Worm (Caenorhabditis elegans): Measurements from ENCODE around the gene C14C10.5.
A peak's percentile ranks its signal among the peaks of the same experiment; 100 is the strongest.

Gene C14C10.5

ce11 chrV:12635218-12635617 lies 35.2 kb downstream of the C14C10.5 start (continued):
- TF ChIP-seq nhr-85 (tag) = peak; percentile 98
- TF ChIP-seq lin-35 (GFP tag; optimal IDR thresholded peaks at IDR 0.05) = peak; percentile 7 to 84
- TF ChIP-seq egl-13 (tag; optimal IDR thresholded peaks at IDR 0.05) = no peak
- peak; percentile 26 for TF ChIP-seq xbp-1 (tag; optimal IDR thresholded peaks at IDR 0.05)
- TF ChIP-seq ceh-90 (tag; optimal IDR thresholded peaks at IDR 0.05) = no peak
- peak; percentile 58 for TF ChIP-seq skn-1 (tag; optimal IDR thresholded peaks at IDR 0.05)
- TF ChIP-seq grh-1 (GFP tag; IDR thresholded peaks at IDR 0.05) = peak; percentile 87
- TF ChIP-seq blmp-1 (tag; optimal IDR thresholded peaks at IDR 0.05) = peak; percentile 70

DNA sequence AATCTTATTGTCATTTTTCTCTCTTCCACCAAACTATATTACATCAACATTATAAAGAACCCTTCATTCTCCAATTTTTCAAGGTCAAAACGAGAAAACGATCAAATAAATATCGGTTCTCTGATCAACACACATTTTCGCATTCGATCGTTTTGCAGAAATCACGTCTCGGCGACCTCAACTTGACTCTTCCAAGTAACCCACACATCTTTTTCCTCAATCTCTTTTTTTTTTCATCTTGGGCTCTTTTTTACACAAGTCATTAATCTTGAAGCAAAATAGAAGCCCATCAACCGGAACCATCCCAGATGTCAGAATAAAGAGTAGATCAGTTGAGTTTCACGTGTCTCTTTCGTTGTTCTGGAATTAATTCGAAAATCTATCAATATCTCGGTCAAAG lies 36.3 kb downstream of the C14C10.5 start:
- TF ChIP-seq nhr-71 (tag; optimal IDR thresholded peaks at IDR 0.05) = peak; percentile 91
- TF ChIP-seq nhr-20 (tag; optimal IDR thresholded peaks at IDR 0.05) = peak; percentile 82
- peak; percentile 88 for TF ChIP-seq rnt-1 (tag; optimal IDR thresholded peaks at IDR 0.05)
- peak; percentile 27 for TF ChIP-seq unc-130 (tag; optimal IDR thresholded peaks at IDR 0.05)
- peak; percentile 54 for TF ChIP-seq blmp-1 (tag; optimal IDR thresholded peaks at IDR 0.05)
- peak; percentile 83 for TF ChIP-seq nhr-19 (GFP tag; conservative IDR thresholded peaks at IDR 0.05)
- TF ChIP-seq efl-3 (GFP tag; optimal IDR thresholded peaks at IDR 0.05) = no peak
- no peak for TF ChIP-seq nhr-77 (tag; optimal IDR thresholded peaks at IDR 0.05)
- TF ChIP-seq nhr-85 (tag) = peak; percentile 85
- no peak for TF ChIP-seq jun-1 (tag; optimal IDR thresholded peaks at IDR 0.05)
- TF ChIP-seq mef-2 (tag; optimal IDR thresholded peaks at IDR 0.05) = peak; percentile 60
- peak; percentile 93 for TF ChIP-seq dsc-1 (tag; optimal IDR thresholded peaks at IDR 0.05)
- peak; percentile 33 for TF ChIP-seq aha-1 (tag; optimal IDR thresholded peaks at IDR 0.05)
- no peak for TF ChIP-seq nhr-76 (tag; optimal IDR thresholded peaks at IDR 0.05)
- no peak for TF ChIP-seq mep-1 (tag; optimal IDR thresholded peaks at IDR 0.05)
- peak; percentile 23 for TF ChIP-seq C16A3.4 (tag; optimal IDR thresholded peaks at IDR 0.05)
- peak; percentile 78 for TF ChIP-seq fkh-4 (tag; optimal IDR thresholded peaks at IDR 0.05; ENCODE audit: borderline replicate concordance)
- no peak for TF ChIP-seq mab-9 (GFP tag; IDR thresholded peaks at IDR 0.05)
- peak in 1 of 2 experiments; percentile 3 for TF ChIP-seq mdl-1 (tag; optimal IDR thresholded peaks at IDR 0.05)
- no peak for TF ChIP-seq ztf-11 (tag; optimal IDR thresholded peaks at IDR 0.05)
- peak; percentile 54 for TF ChIP-seq lin-39 (tag; optimal IDR thresholded peaks at IDR 0.05)
- TF ChIP-seq irx-1 (tag; optimal IDR thresholded peaks at IDR 0.05) = peak; percentile 15
- TF ChIP-seq lin-14 (GFP tag; optimal IDR thresholded peaks at IDR 0.05) = peak; percentile 87
- no peak for TF ChIP-seq efl-1 (optimal IDR thresholded peaks at IDR 0.05)
- TF ChIP-seq efl-1 (GFP tag; optimal IDR thresholded peaks at IDR 0.05 in 1 of 2) = peak in 1 of 2 experiments; percentile 36
- no peak for TF ChIP-seq pag-3 (tag; optimal IDR thresholded peaks at IDR 0.05; ENCODE audit: borderline replicate concordance, insufficient read depth)
- TF ChIP-seq nhr-47 (tag; optimal IDR thresholded peaks at IDR 0.05) = peak; percentile 12
- peak; percentile 27 for TF ChIP-seq swsn-7 (tag; optimal IDR thresholded peaks at IDR 0.05)
- TF ChIP-seq tbx-2 (tag; optimal IDR thresholded peaks at IDR 0.05) = peak; percentile 21
- TF ChIP-seq lsy-2 (tag; optimal IDR thresholded peaks at IDR 0.05) = peak; percentile 22 to 49
- TF ChIP-seq elt-3 (tag; optimal IDR thresholded peaks at IDR 0.05) = peak in 2 of 6 experiments; percentile 13 to 39

DNA sequence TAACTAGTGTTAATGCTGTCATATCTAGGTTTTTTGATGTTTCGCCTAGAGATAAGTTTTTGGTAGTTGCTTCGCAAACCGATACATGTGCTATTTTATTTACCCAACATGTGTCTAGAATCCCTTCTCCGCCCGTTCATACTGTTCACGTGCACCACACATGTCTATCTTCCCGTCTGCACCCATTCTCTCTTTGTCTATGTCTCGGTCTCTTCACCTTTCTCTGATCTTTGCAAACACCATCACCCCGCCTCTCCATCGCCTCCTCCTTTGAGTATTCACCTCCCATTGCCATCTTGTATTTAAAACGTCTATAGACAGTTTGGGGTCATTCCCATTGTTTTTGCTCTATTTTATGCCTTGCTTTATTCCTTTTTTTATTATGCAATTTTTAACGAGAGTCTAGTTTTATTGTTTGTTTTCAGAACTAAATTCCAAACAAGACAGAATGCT lies 37.3 kb downstream of the C14C10.5 start, which contains the start of gene F56H9.2:
Gene F56H9.2 (plus strand): TSS at position 426 of the 453 bp plus-strand sequence.
- no peak for TF ChIP-seq C04F5.9 (tag; optimal IDR thresholded peaks at IDR 0.05)
- peak; percentile 43 to 83 for TF ChIP-seq lin-35 (GFP tag; optimal IDR thresholded peaks at IDR 0.05)
- peak; percentile 76 for TF ChIP-seq blmp-1 (tag; optimal IDR thresholded peaks at IDR 0.05)
- peak; percentile 46 for TF ChIP-seq unc-86 (tag; optimal IDR thresholded peaks at IDR 0.05)
- peak; percentile 94 for TF ChIP-seq unc-130 (tag; optimal IDR thresholded peaks at IDR 0.05)
- peak; percentile 70 for TF ChIP-seq nhr-47 (tag; optimal IDR thresholded peaks at IDR 0.05)
- 0 out of 2 replicates have a peak, but pooled peaks have one; percentile 2 for TF ChIP-seq isw-1 (GFP tag; IDR thresholded peaks at IDR 0.05)
- peak; percentile 62 for TF ChIP-seq jun-1 (tag; optimal IDR thresholded peaks at IDR 0.05)
- peak; percentile 95 for TF ChIP-seq nhr-71 (tag; optimal IDR thresholded peaks at IDR 0.05)
- peak; percentile 41 for TF ChIP-seq C16A3.4 (tag; optimal IDR thresholded peaks at IDR 0.05)
- peak; percentile 10 for TF ChIP-seq lin-39 (tag; optimal IDR thresholded peaks at IDR 0.05)
- TF ChIP-seq mef-2 (tag; optimal IDR thresholded peaks at IDR 0.05) = peak; percentile 26
- TF ChIP-seq elt-3 (tag; optimal IDR thresholded peaks at IDR 0.05) = peak in 3 of 6 experiments; percentile 68 to 92 (median 70)
- TF ChIP-seq sox-4 (tag; optimal IDR thresholded peaks at IDR 0.05) = no peak
- peak; percentile 61 for TF ChIP-seq xbp-1 (tag; optimal IDR thresholded peaks at IDR 0.05)
- TF ChIP-seq mab-9 (GFP tag; IDR thresholded peaks at IDR 0.05) = no peak
- peak; percentile 83 for TF ChIP-seq pax-3 (tag; optimal IDR thresholded peaks at IDR 0.05)
- peak; percentile 66 to 72 for TF ChIP-seq egl-27 (tag; optimal IDR thresholded peaks at IDR 0.05)
- TF ChIP-seq hpl-2 (GFP tag; optimal IDR thresholded peaks at IDR 0.05) = no peak
- TF ChIP-seq sup-37 (GFP tag; optimal IDR thresholded peaks at IDR 0.05) = peak; percentile 24
- peak; percentile 82 for TF ChIP-seq dsc-1 (tag; optimal IDR thresholded peaks at IDR 0.05)
- TF ChIP-seq hlh-17 (GFP tag; optimal IDR thresholded peaks at IDR 0.05; ENCODE audit: borderline replicate concordance) = no peak
- TF ChIP-seq pqm-1 (tag; optimal IDR thresholded peaks at IDR 0.05) = peak; percentile 42
- peak; percentile 8 for TF ChIP-seq lin-13 (GFP tag; optimal IDR thresholded peaks at IDR 0.05)
- TF ChIP-seq nhr-85 (tag) = peak; percentile 98
- TF ChIP-seq lsy-2 (tag; optimal IDR thresholded peaks at IDR 0.05) = peak; percentile 53 to 77
